Fruit fly (Drosophila melanogaster): Measurements from ENCODE around the gene CG14070.

The CG14070 gene

DNA sequence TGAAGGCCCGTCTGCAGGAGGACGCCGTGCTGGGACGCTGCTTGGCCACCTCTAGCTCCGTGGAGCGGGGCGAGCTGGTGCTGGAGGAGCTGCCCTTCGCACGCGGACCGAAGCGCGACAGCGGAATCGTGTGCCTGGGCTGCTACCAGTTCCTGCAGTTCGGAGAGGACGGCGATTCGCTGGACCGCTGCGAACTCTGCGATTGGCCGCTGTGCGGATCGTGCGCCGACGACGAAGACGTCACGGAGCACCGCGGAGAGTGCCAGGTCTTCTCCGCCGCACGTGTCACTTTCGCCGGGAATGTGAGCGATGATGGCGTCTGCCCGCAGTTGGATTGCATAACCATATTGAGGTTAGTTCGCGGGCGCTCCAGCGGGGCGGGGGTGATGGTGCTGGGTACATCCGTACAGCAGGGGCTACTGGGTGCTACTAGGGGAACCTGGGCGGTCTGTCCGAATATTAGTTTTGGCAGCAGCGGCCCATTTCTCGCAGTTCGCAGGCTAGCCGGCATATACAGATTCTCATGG, 50.2 kb downstream of the CG14070 start (continued):
- no peak for TF ChIP-seq CG1603 (tag; optimal IDR thresholded peaks at IDR 0.05)
- TF ChIP-seq usp (GFP tag; optimal IDR thresholded peaks at IDR 0.05), result no peak
- no peak for TF ChIP-seq Max (GFP tag; optimal IDR thresholded peaks at IDR 0.05)
- no peak for TF ChIP-seq az2 (GFP tag; optimal IDR thresholded peaks at IDR 0.05)
- no peak for TF ChIP-seq CG3163 (GFP tag; optimal IDR thresholded peaks at IDR 0.05)
- no peak for TF ChIP-seq CG10979 (tag; optimal IDR thresholded peaks at IDR 0.05)
- no peak for TF ChIP-seq HHEX (GFP tag; optimal IDR thresholded peaks at IDR 0.05)
- no peak for TF ChIP-seq Drgx (GFP tag; IDR thresholded peaks at IDR 0.05)
- TF ChIP-seq CG18476 (GFP tag; optimal IDR thresholded peaks at IDR 0.05), result no peak
- no peak for TF ChIP-seq Camta (GFP tag; optimal IDR thresholded peaks at IDR 0.05)
- TF ChIP-seq CG6765 (GFP tag; optimal IDR thresholded peaks at IDR 0.05), result no peak
- no peak for TF ChIP-seq CG3838 (GFP tag; optimal IDR thresholded peaks at IDR 0.05)
- no peak for TF ChIP-seq klu (GFP tag; IDR thresholded peaks at IDR 0.05)
- TF ChIP-seq tin (GFP tag; optimal IDR thresholded peaks at IDR 0.05), result no peak
- no peak for TF ChIP-seq CG12769 (tag; optimal IDR thresholded peaks at IDR 0.05)
- no peak for TF ChIP-seq wek (GFP tag; optimal IDR thresholded peaks at IDR 0.05)
- TF ChIP-seq CG12942 (GFP tag; optimal IDR thresholded peaks at IDR 0.05), result no peak
- no peak for TF ChIP-seq BEAF-32 (GFP tag; optimal IDR thresholded peaks at IDR 0.05)
- TF ChIP-seq schlank (tag; optimal IDR thresholded peaks at IDR 0.05), result no peak
- TF ChIP-seq sc (optimal IDR thresholded peaks at IDR 0.05), result no peak
- TF ChIP-seq sc (GFP tag; optimal IDR thresholded peaks at IDR 0.05), result no peak
- TF ChIP-seq CG16813 (GFP tag; IDR thresholded peaks at IDR 0.05; ENCODE audit: partially characterized antibody), result 0 out of 3 replicates have a peak, but pooled peaks have one; percentile 17
- no peak for TF ChIP-seq CG7928 (GFP tag; optimal IDR thresholded peaks at IDR 0.05)
- TF ChIP-seq D19B (GFP tag; optimal IDR thresholded peaks at IDR 0.05), result no peak
- TF ChIP-seq HLH54F (GFP tag; optimal IDR thresholded peaks at IDR 0.05), result no peak
- peak; percentile 77 for TF ChIP-seq Deaf1 (tag; optimal IDR thresholded peaks at IDR 0.05)
- no peak for TF ChIP-seq ab (GFP tag; optimal IDR thresholded peaks at IDR 0.05)
- no peak for TF ChIP-seq knrl (GFP tag; IDR thresholded peaks at IDR 0.05; ENCODE audit: partially characterized antibody)
- no peak for TF ChIP-seq pzg (GFP tag; optimal IDR thresholded peaks at IDR 0.05)
- no peak for TF ChIP-seq HmgZ (tag; optimal IDR thresholded peaks at IDR 0.05)
- 0 out of 2 replicates have a peak, but pooled peaks have one; percentile 27 for TF ChIP-seq CG32767 (GFP tag; IDR thresholded peaks at IDR 0.05)
- TF ChIP-seq Myb (GFP tag; optimal IDR thresholded peaks at IDR 0.05), result no peak
- no peak for TF ChIP-seq dimm (GFP tag; IDR thresholded peaks at IDR 0.05)
- TF ChIP-seq Hr39 (optimal IDR thresholded peaks at IDR 0.05), result no peak
- TF ChIP-seq Hsf (GFP tag; optimal IDR thresholded peaks at IDR 0.05), result no peak
- TF ChIP-seq CG2889 (GFP tag; IDR thresholded peaks at IDR 0.05), result no peak
- TF ChIP-seq CG10274 (GFP tag; optimal IDR thresholded peaks at IDR 0.05), result no peak
- TF ChIP-seq mld (GFP tag; IDR thresholded peaks at IDR 0.05; ENCODE audit: partially characterized antibody), result no peak
- TF ChIP-seq toy (GFP tag; IDR thresholded peaks at IDR 0.05), result no peak
- peak; percentile 23 for TF ChIP-seq sd (tag; optimal IDR thresholded peaks at IDR 0.05)
- no peak for TF ChIP-seq corto (GFP tag; optimal IDR thresholded peaks at IDR 0.05)
- peak; percentile 61 for TF ChIP-seq Nf-YC (tag; optimal IDR thresholded peaks at IDR 0.05)
- TF ChIP-seq fd3F (GFP tag; optimal IDR thresholded peaks at IDR 0.05), result no peak
- TF ChIP-seq Hey (tag; optimal IDR thresholded peaks at IDR 0.05), result no peak
- TF ChIP-seq Sry-β (GFP tag; optimal IDR thresholded peaks at IDR 0.05), result no peak
- TF ChIP-seq CG1792 (GFP tag; optimal IDR thresholded peaks at IDR 0.05), result no peak
- TF ChIP-seq Lpt (GFP tag; optimal IDR thresholded peaks at IDR 0.05), result no peak
- no peak for TF ChIP-seq dati (GFP tag; IDR thresholded peaks at IDR 0.05)
- TF ChIP-seq ase (GFP tag; IDR thresholded peaks at IDR 0.05), result no peak
- TF ChIP-seq her (GFP tag; optimal IDR thresholded peaks at IDR 0.05), result no peak
- TF ChIP-seq CG10654 (GFP tag; optimal IDR thresholded peaks at IDR 0.05), result no peak
- TF ChIP-seq sim (GFP tag; IDR thresholded peaks at IDR 0.05), result no peak
